Fruit fly (Drosophila melanogaster): Measurements from ENCODE around the gene CG9213.

Gene CG9213

dm6 chrX:15578043-15578442, 3.7 kb upstream of the CG9213 start, which contains the start of the genes cerv and CG7872 (continued):
- TF ChIP-seq CG2129 (GFP tag; IDR thresholded peaks at IDR 0.05; ENCODE audit: partially characterized antibody) (no peak), CG1603 (tag; optimal IDR thresholded peaks at IDR 0.05) (peak; percentile 58), tll (GFP tag; optimal IDR thresholded peaks at IDR 0.05) (no peak), D19A (tag; optimal IDR thresholded peaks at IDR 0.05) (no peak), CG2678 (tag; optimal IDR thresholded peaks at IDR 0.05) (no peak), pnt (GFP tag; optimal IDR thresholded peaks at IDR 0.05) (no peak), CG8388 (GFP tag; optimal IDR thresholded peaks at IDR 0.05) (no peak), lbe (GFP tag; optimal IDR thresholded peaks at IDR 0.05) (no peak), eve (GFP tag; optimal IDR thresholded peaks at IDR 0.05) (no peak), CG15601 (tag; optimal IDR thresholded peaks at IDR 0.05) (peak; percentile 9), CG18262 (tag; optimal IDR thresholded peaks at IDR 0.05) (no peak), her (GFP tag; optimal IDR thresholded peaks at IDR 0.05) (no peak), kah (GFP tag; optimal IDR thresholded peaks at IDR 0.05) (peak; percentile 31), ftz-f1 (GFP tag; optimal IDR thresholded peaks at IDR 0.05) (no peak), CG7556 (GFP tag; optimal IDR thresholded peaks at IDR 0.05) (no peak), CG6254 (GFP tag; optimal IDR thresholded peaks at IDR 0.05) (no peak), CG8290 (GFP tag; optimal IDR thresholded peaks at IDR 0.05) (no peak), CG8290 (tag; optimal IDR thresholded peaks at IDR 0.05) (peak in 1 of 2 experiments; percentile 45), Doc2 (GFP tag; IDR thresholded peaks at IDR 0.05) (no peak), CG17912 (GFP tag; optimal IDR thresholded peaks at IDR 0.05) (no peak), Doc3 (GFP tag; IDR thresholded peaks at IDR 0.05; ENCODE audit: partially characterized antibody) (peak; percentile 48; the same call in 1 of the 3 replicates), nerfin-2 (GFP tag; IDR thresholded peaks at IDR 0.05; ENCODE audit: partially characterized antibody) (peak; percentile 67), CrebB (tag; optimal IDR thresholded peaks at IDR 0.05) (no peak), CG10979 (tag; optimal IDR thresholded peaks at IDR 0.05) (no peak), Hr39 (optimal IDR thresholded peaks at IDR 0.05) (no peak), Scr (GFP tag; IDR thresholded peaks at IDR 0.05; ENCODE audit: partially characterized antibody) (peak; percentile 66), Meics (GFP tag; optimal IDR thresholded peaks at IDR 0.05) (no peak), Ssrp (tag; optimal IDR thresholded peaks at IDR 0.05) (no peak), onecut (GFP tag; IDR thresholded peaks at IDR 0.05) (no peak), Sry-δ (GFP tag; optimal IDR thresholded peaks at IDR 0.05) (peak; percentile 71), CG6813 (GFP tag; optimal IDR thresholded peaks at IDR 0.05) (no peak), CG9797 (GFP tag; optimal IDR thresholded peaks at IDR 0.05) (peak; percentile 72), CG9609 (GFP tag; optimal IDR thresholded peaks at IDR 0.05) (no peak), gce (GFP tag; IDR thresholded peaks at IDR 0.05) (no peak), sisA (GFP tag; IDR thresholded peaks at IDR 0.05) (no peak), HLHmδ (GFP tag; optimal IDR thresholded peaks at IDR 0.05) (peak; percentile 13), YL-1 (GFP tag; optimal IDR thresholded peaks at IDR 0.05) (peak; percentile 17), CG30431 (GFP tag; optimal IDR thresholded peaks at IDR 0.05) (no peak), chif (GFP tag; optimal IDR thresholded peaks at IDR 0.05) (no peak), BtbVII (GFP tag; optimal IDR thresholded peaks at IDR 0.05) (no peak), en (GFP tag; optimal IDR thresholded peaks at IDR 0.05) (no peak), CG17568 (GFP tag; optimal IDR thresholded peaks at IDR 0.05) (no peak), sna (GFP tag; IDR thresholded peaks at IDR 0.05; ENCODE audit: partially characterized antibody) (peak; percentile 66), Deaf1 (tag; optimal IDR thresholded peaks at IDR 0.05) (peak; percentile 13), HLH54F (GFP tag; optimal IDR thresholded peaks at IDR 0.05) (no peak), phol (tag; optimal IDR thresholded peaks at IDR 0.05) (peak; percentile 36), prd (optimal IDR thresholded peaks at IDR 0.05) (no peak), prd (GFP tag; IDR thresholded peaks at IDR 0.05) (no peak), vnd (GFP tag; IDR thresholded peaks at IDR 0.05; ENCODE audit: partially characterized antibody) (peak; percentile 50; the same call in 1 of the 3 replicates), CG13894 (tag; optimal IDR thresholded peaks at IDR 0.05) (no peak), sd (tag; optimal IDR thresholded peaks at IDR 0.05) (no peak)
